Fruit fly (Drosophila melanogaster): ENCODE data around the gene CG32228.

The CG32228 gene

dm6 chr3L:20316956-20317589 lies 51.5 kb downstream of the CG32228 start, which contains the start of gene Spn77Ba (continued):
- TF ChIP-seq gfzf (GFP tag; optimal IDR thresholded peaks at IDR 0.05) (no peak), BtbVII (GFP tag; optimal IDR thresholded peaks at IDR 0.05) (peak; percentile 24), trh (GFP tag; optimal IDR thresholded peaks at IDR 0.05) (no peak), CG17912 (GFP tag; optimal IDR thresholded peaks at IDR 0.05) (no peak), Adf1 (GFP tag; IDR thresholded peaks at IDR 0.05) (peak; percentile 18; the same call in 1 of the 2 replicates), CG4707 (GFP tag; optimal IDR thresholded peaks at IDR 0.05) (no peak), peb (GFP tag; IDR thresholded peaks at IDR 0.05) (no peak), gro (GFP tag; optimal IDR thresholded peaks at IDR 0.05) (no peak), CG8281 (tag; optimal IDR thresholded peaks at IDR 0.05) (peak; percentile 42), lab (GFP tag; optimal IDR thresholded peaks at IDR 0.05) (peak; percentile 22), Lhr (GFP tag; optimal IDR thresholded peaks at IDR 0.05) (no peak), CG7271 (tag; optimal IDR thresholded peaks at IDR 0.05) (no peak), sd (tag; optimal IDR thresholded peaks at IDR 0.05) (peak; percentile 46), kni (GFP tag; optimal IDR thresholded peaks at IDR 0.05) (no peak), Camta (GFP tag; optimal IDR thresholded peaks at IDR 0.05) (no peak), ssp (GFP tag; IDR thresholded peaks at IDR 0.05) (no peak), Pdp1 (GFP tag; optimal IDR thresholded peaks at IDR 0.05) (peak in 1 of 2 experiments; percentile 50), ewg (GFP tag; optimal IDR thresholded peaks at IDR 0.05) (no peak), gcm2 (GFP tag; optimal IDR thresholded peaks at IDR 0.05) (no peak), sug (tag; optimal IDR thresholded peaks at IDR 0.05) (peak; percentile 16), CG13894 (tag; optimal IDR thresholded peaks at IDR 0.05) (peak; percentile 9), CG30403 (GFP tag; optimal IDR thresholded peaks at IDR 0.05) (no peak), Drgx (GFP tag; IDR thresholded peaks at IDR 0.05) (peak; percentile 53), Mrtf (GFP tag; IDR thresholded peaks at IDR 0.05) (no peak), ap (GFP tag; IDR thresholded peaks at IDR 0.05) (no peak), vvl (GFP tag; IDR thresholded peaks at IDR 0.05) (peak; percentile 27; the same call in 1 of the 2 replicates), CG8944 (GFP tag; optimal IDR thresholded peaks at IDR 0.05) (no peak), CG1024 (GFP tag; IDR thresholded peaks at IDR 0.05) (no peak), CG34422 (GFP tag; IDR thresholded peaks at IDR 0.05) (0 out of 3 replicates have a peak, but pooled peaks have one; percentile 28), CG10431 (GFP tag; optimal IDR thresholded peaks at IDR 0.05) (no peak), crol (GFP tag; IDR thresholded peaks at IDR 0.05) (peak; percentile 65), CG16779 (GFP tag; IDR thresholded peaks at IDR 0.05) (no peak), CHES-1-like (GFP tag; optimal IDR thresholded peaks at IDR 0.05) (no peak), Med (GFP tag) (peak; percentile 48), hb (GFP tag; IDR thresholded peaks at IDR 0.05; ENCODE audit: partially characterized antibody) (no peak), CG11504 (tag; optimal IDR thresholded peaks at IDR 0.05) (no peak), CG3407 (GFP tag; optimal IDR thresholded peaks at IDR 0.05) (no peak), NFAT (GFP tag; IDR thresholded peaks at IDR 0.05) (0 out of 2 replicates have a peak, but pooled peaks have one; percentile 13), unc-4 (GFP tag; IDR thresholded peaks at IDR 0.05; ENCODE audit: partially characterized antibody) (no peak), CG12769 (tag; optimal IDR thresholded peaks at IDR 0.05) (peak; percentile 35)

DNA sequence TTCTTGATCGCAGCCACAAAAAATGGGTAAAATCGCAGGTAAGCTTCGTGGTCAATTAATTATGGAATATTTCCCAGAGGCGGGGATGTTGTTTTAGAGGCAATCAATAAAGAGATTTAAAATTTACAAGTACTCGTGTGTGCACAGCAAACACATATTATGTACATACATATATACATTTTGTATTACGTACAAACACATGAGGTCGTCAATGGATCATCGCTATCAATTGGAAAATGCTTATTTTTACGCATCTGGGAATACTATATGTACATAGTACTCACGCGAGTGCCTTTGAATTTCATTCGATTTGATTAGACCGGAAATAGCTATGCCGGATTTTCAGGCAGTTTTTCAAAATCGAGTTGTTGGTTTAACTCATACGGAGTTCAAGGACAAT lies 52.1 kb downstream of the CG32228 start:
- TF ChIP-seq hkb (optimal IDR thresholded peaks at IDR 0.05) (no peak), hkb (GFP tag; IDR thresholded peaks at IDR 0.05) (0 out of 2 replicates have a peak, but pooled peaks have one; percentile 11), D19B (GFP tag; optimal IDR thresholded peaks at IDR 0.05) (no peak), ara (GFP tag; IDR thresholded peaks at IDR 0.05) (no peak), Taf1 (GFP tag; IDR thresholded peaks at IDR 0.05) (no peak), dysf (GFP tag; IDR thresholded peaks at IDR 0.05) (no peak), sens (GFP tag) (peak; percentile 83), Gug (GFP tag; IDR thresholded peaks at IDR 0.05) (no peak), CG8089 (GFP tag; optimal IDR thresholded peaks at IDR 0.05) (no peak), fd3F (GFP tag; optimal IDR thresholded peaks at IDR 0.05) (peak; percentile 8), bsh (GFP tag; optimal IDR thresholded peaks at IDR 0.05) (peak in 1 of 2 experiments; percentile 21), CG10431 (GFP tag; optimal IDR thresholded peaks at IDR 0.05) (no peak), CG16815 (GFP tag; optimal IDR thresholded peaks at IDR 0.05) (no peak), eve (GFP tag; optimal IDR thresholded peaks at IDR 0.05) (peak in 1 of 2 experiments; percentile 59)
